Worm (Caenorhabditis elegans) whole organism, L2 larva: ENCODE data around the gene capa-1.
A peak's percentile ranks its signal among the peaks of the same experiment; 100 is the strongest.

Source experiments
- R02D3.7 ChIP-seq: fragments of 150-350 bp; optimal IDR thresholded peaks from 2 replicates; lab custom pipeline; 2014; ENCODE audit warnings: missing biosample characterization, missing genetic modification characterization
- ZK546.5 ChIP-seq: sonication (generic microtip); optimal IDR thresholded peaks from 2 replicates; lab custom pipeline; 2017; ENCODE audit warnings: missing biosample characterization, missing genetic modification characterization
- aly-2 ChIP-seq: fragments of 150-350 bp; optimal IDR thresholded peaks from 2 replicates; lab custom pipeline; 2014; ENCODE audit warnings: missing biosample characterization, missing genetic modification characterization
- blmp-1 ChIP-seq: sonication (generic microtip); optimal IDR thresholded peaks from 2 replicates; lab custom pipeline; 2017; ENCODE audit warnings: missing genetic modification characterization, mild to moderate bottlenecking, missing compliant biosample characterization, antibody characterized with exemption, moderate library complexity; ENCODE audit not compliant: insufficient read depth
- ceh-16 ChIP-seq: fragments of 150-350 bp; optimal IDR thresholded peaks from 2 replicates; lab custom pipeline; 2014; ENCODE audit warnings: missing biosample characterization, missing genetic modification characterization
- elt-3 ChIP-seq: sonication (generic microtip); optimal IDR thresholded peaks from 2 replicates; lab custom pipeline; 2017; ENCODE audit warnings: missing biosample characterization, missing genetic modification characterization
- fos-1 ChIP-seq: fragments of 150-350 bp; optimal IDR thresholded peaks from 2 replicates; lab custom pipeline; 2014; ENCODE audit warnings: missing biosample characterization, missing genetic modification characterization
- lin-39 ChIP-seq: fragments of 150-350 bp; optimal IDR thresholded peaks from 2 replicates; lab custom pipeline; 2014; ENCODE audit warnings: missing biosample characterization, missing genetic modification reagents, missing genetic modification characterization
- lsy-2 ChIP-seq, 2 experiments: fragments of 150-350 bp in 1 of 2; sonication (generic microtip) in 1 of 2; optimal IDR thresholded peaks; 2 replicates each; lab custom pipeline; 2014 to 2017; ENCODE audit warnings: missing biosample characterization in 2 of 2, missing genetic modification characterization in 2 of 2
- nhr-12 ChIP-seq: fragments of 150-350 bp; optimal IDR thresholded peaks from 2 replicates; lab custom pipeline; 2014; ENCODE audit warnings: missing biosample characterization, missing genetic modification characterization
- peb-1 ChIP-seq: fragments of 150-350 bp; optimal IDR thresholded peaks from 2 replicates; lab custom pipeline; 2014; ENCODE audit warnings: missing biosample characterization, missing genetic modification characterization
- snpc-4 ChIP-seq: fragments of 150-350 bp; optimal IDR thresholded peaks from 2 replicates; lab custom pipeline; 2014; ENCODE audit warnings: missing biosample characterization, missing genetic modification characterization
- unc-39 ChIP-seq: fragments of 150-350 bp; optimal IDR thresholded peaks from 2 replicates; lab custom pipeline; 2014; ENCODE audit warnings: missing biosample characterization, missing genetic modification characterization
- unc-62 ChIP-seq: fragments of 150-350 bp; optimal IDR thresholded peaks from 2 replicates; lab custom pipeline; 2014; ENCODE audit warnings: missing biosample characterization, missing genetic modification reagents, missing genetic modification characterization

- no peak for TF ChIP-seq ceh-16
- TF ChIP-seq lsy-2 (tag; optimal IDR thresholded peaks at IDR 0.05; lab: Kevin White, UChicago): peak in 1 of 2 experiments; percentile 80
- peak; percentile 58 for TF ChIP-seq fos-1 (tag; lab: Kevin White, UChicago)
- no peak for TF ChIP-seq aly-2 (tag; lab: Kevin White, UChicago)
- no peak for TF ChIP-seq ZK546.5 (tag; lab: Kevin White, UChicago)
- peak; percentile 0 for TF ChIP-seq snpc-4 (tag; lab: Kevin White, UChicago)
- peak; percentile 13 for TF ChIP-seq blmp-1
- no peak for TF ChIP-seq lin-39 (tag; lab: Kevin White, UChicago)
- no peak for TF ChIP-seq elt-3 (tag; lab: Kevin White, UChicago)
- TF ChIP-seq unc-39 (tag; lab: Kevin White, UChicago): no peak
- TF ChIP-seq nhr-12 (tag; lab: Kevin White, UChicago): no peak
- no peak for TF ChIP-seq unc-62 (GFP tag; lab: Kevin White, UChicago)
- no peak for TF ChIP-seq peb-1
- no peak for TF ChIP-seq R02D3.7 (tag; lab: Kevin White, UChicago)
Measured at ce11 chrX:5953174-5953573, 34.0 kb downstream of the capa-1 start, which contains the start of the genes R07E4.5 and R07E4.3.
